Fruit fly (Drosophila melanogaster) whole organism, embryonic: Measurements from ENCODE around the gene FipoQ.

Source experiments
- Abd-B ChIP-seq: fragments of 200-800 bp; sonication (Bioruptor generic); optimal IDR thresholded peaks from 2 replicates; lab custom pipeline; 2018; ENCODE audit warnings: missing biosample characterization, mild to moderate bottlenecking, missing genetic modification characterization, moderate library complexity
- Antp ChIP-seq: fragments of 200-800 bp; sonication (Bioruptor generic); optimal IDR thresholded peaks from 3 replicates; lab custom pipeline; 2016; ENCODE audit warnings: missing biosample characterization, missing genetic modification characterization
- Bteb2 ChIP-seq: fragments of 200-800 bp; sonication (Bioruptor generic); optimal IDR thresholded peaks from 2 replicates; lab custom pipeline; 2016; ENCODE audit warnings: missing biosample characterization, missing genetic modification characterization
- CG10209 ChIP-seq: fragments of 200-800 bp; sonication (Bioruptor generic); optimal IDR thresholded peaks from 3 replicates; lab custom pipeline; 2017; ENCODE audit warnings: missing biosample characterization, mild to moderate bottlenecking, missing genetic modification characterization, missing genetic modification reagents
- CG10366 ChIP-seq: fragments of 200-800 bp; sonication (Bioruptor generic); IDR thresholded peaks from 2 replicates; pipeline ENCODE4 v1.3.6; 2022; ENCODE audit warnings: missing biosample characterization, missing genetic modification characterization
- CG11456 ChIP-seq: fragments of 200-800 bp; sonication (Bioruptor generic); IDR thresholded peaks from 3 replicates; pipeline ENCODE4 v1.3.6; 2022; ENCODE audit warnings: missing biosample characterization, missing genetic modification characterization
- CG11695 ChIP-seq: fragments of 200-800 bp; sonication (Bioruptor generic); IDR thresholded peaks from 3 replicates; pipeline ENCODE4 v1.3.6; 2022; ENCODE audit warnings: missing biosample characterization, missing genetic modification characterization
- CG12071 ChIP-seq: fragments of 200-800 bp; sonication (Bioruptor generic); optimal IDR thresholded peaks from 3 replicates; lab custom pipeline; 2018; ENCODE audit warnings: missing biosample characterization, mild to moderate bottlenecking, missing genetic modification characterization
- CG13775 ChIP-seq: fragments of 200-800 bp; sonication (Bioruptor generic); optimal IDR thresholded peaks from 3 replicates; lab custom pipeline; 2017; ENCODE audit warnings: missing biosample characterization, mild to moderate bottlenecking, missing genetic modification characterization
- CG14965 ChIP-seq: fragments of 200-800 bp; sonication (Bioruptor generic); optimal IDR thresholded peaks from 2 replicates; lab custom pipeline; 2016; ENCODE audit warnings: missing biosample characterization, missing genetic modification characterization, borderline replicate concordance
- CG15269 ChIP-seq: fragments of 200-800 bp; sonication (Bioruptor generic); optimal IDR thresholded peaks from 2 replicates; lab custom pipeline; 2018; ENCODE audit warnings: missing biosample characterization, mild to moderate bottlenecking, missing genetic modification characterization, moderate library complexity
- CG17328 ChIP-seq: fragments of 200-800 bp; sonication (Bioruptor generic); IDR thresholded peaks from 2 replicates; pipeline ENCODE4 v1.3.6; 2022; ENCODE audit warnings: missing biosample characterization, missing genetic modification characterization
- CG17829 ChIP-seq: fragments of 200-800 bp; optimal IDR thresholded peaks from 2 replicates; lab custom pipeline; 2019; ENCODE audit warnings: missing biosample characterization, mild to moderate bottlenecking, missing genetic modification characterization, moderate library complexity
- CG31388 ChIP-seq: fragments of 200-800 bp; sonication (Bioruptor generic); optimal IDR thresholded peaks from 2 replicates; lab custom pipeline; 2016; ENCODE audit warnings: missing biosample characterization, missing genetic modification characterization
- CG3163 ChIP-seq: fragments of 200-800 bp; sonication (Bioruptor generic); optimal IDR thresholded peaks from 3 replicates; lab custom pipeline; 2016; ENCODE audit warnings: missing biosample characterization, missing genetic modification characterization
- CG3281 ChIP-seq: fragments of 200-800 bp; sonication (Bioruptor generic); optimal IDR thresholded peaks from 3 replicates; lab custom pipeline; 2017; ENCODE audit warnings: missing biosample characterization, mild to moderate bottlenecking, missing genetic modification characterization
- CG6654 ChIP-seq: fragments of 200-800 bp; sonication (Bioruptor generic); optimal IDR thresholded peaks from 2 replicates; lab custom pipeline; 2017; ENCODE audit warnings: missing biosample characterization, mild to moderate bottlenecking, missing genetic modification characterization
- CG8290 ChIP-seq, 3 experiments: fragments of 200-800 bp; sonication (Bioruptor generic); optimal IDR thresholded peaks; 2 replicates each; lab custom pipeline; 2016 to 2019; ENCODE audit warnings: missing biosample characterization in 3 of 3, missing genetic modification characterization in 3 of 3, mild to moderate bottlenecking in 2 of 3, moderate library complexity in 1 of 3
- D ChIP-seq, 2 experiments: fragments of 200-800 bp in 1 of 2; fragments of >200 bp in 1 of 2; sonication (Bioruptor generic) in 1 of 2; optimal IDR thresholded peaks; 2 replicates in 1 of 2; 3 replicates in 1 of 2; lab custom pipeline; 2017; ENCODE audit warnings: mild to moderate bottlenecking in 1 of 2, missing biosample characterization in 1 of 2, missing genetic modification characterization in 1 of 2, missing genetic modification reagents in 1 of 2
- Doc2 ChIP-seq: fragments of 200-800 bp; sonication (Bioruptor generic); IDR thresholded peaks from 2 replicates; pipeline ENCODE4 v1.3.6; 2022; ENCODE audit warnings: missing biosample characterization, missing genetic modification characterization
- Doc3 ChIP-seq: fragments of 200-800 bp; sonication (Bioruptor generic); IDR thresholded peaks from 3 replicates; pipeline ENCODE4 v1.3.6; 2022; ENCODE audit warnings: missing biosample characterization, missing genetic modification characterization; ENCODE audit not compliant: partially characterized antibody
- Drgx ChIP-seq: fragments of 200-800 bp; sonication (Bioruptor generic); IDR thresholded peaks from 2 replicates; pipeline ENCODE4 v1.3.6; 2022; ENCODE audit warnings: missing biosample characterization, missing genetic modification characterization
- Gsc ChIP-seq: fragments of 200-800 bp; sonication (Bioruptor generic); IDR thresholded peaks from 2 replicates; pipeline ENCODE4 v1.3.6; 2022; ENCODE audit warnings: missing biosample characterization, missing genetic modification characterization
- H2.0 ChIP-seq: fragments of 200-800 bp; sonication (Bioruptor generic); IDR thresholded peaks from 2 replicates; pipeline ENCODE4 v1.3.6; 2022; ENCODE audit warnings: missing biosample characterization, missing genetic modification characterization
- HmgD ChIP-seq: fragments of 200-800 bp; sonication (Bioruptor generic); optimal IDR thresholded peaks from 3 replicates; lab custom pipeline; 2016; ENCODE audit warnings: missing biosample characterization, missing genetic modification characterization
- Hmr ChIP-seq: fragments of 200-800 bp; sonication (Bioruptor generic); optimal IDR thresholded peaks from 3 replicates; lab custom pipeline; 2017; ENCODE audit warnings: mild to moderate bottlenecking, missing biosample characterization, missing genetic modification reagents, missing genetic modification characterization
- Meics ChIP-seq: fragments of 200-800 bp; sonication (Bioruptor generic); optimal IDR thresholded peaks from 2 replicates; lab custom pipeline; 2017; ENCODE audit warnings: missing biosample characterization, mild to moderate bottlenecking, missing genetic modification characterization
- NK7.1 ChIP-seq: fragments of 200-800 bp; sonication (Bioruptor generic); optimal IDR thresholded peaks from 3 replicates; lab custom pipeline; 2016; ENCODE audit warnings: missing biosample characterization, missing genetic modification characterization
- Six4 ChIP-seq: fragments of 200-800 bp; sonication (Bioruptor generic); optimal IDR thresholded peaks from 2 replicates; lab custom pipeline; 2016; ENCODE audit warnings: missing biosample characterization, missing genetic modification characterization
- Sox100B ChIP-seq: fragments of 200-800 bp; sonication (Bioruptor generic); optimal IDR thresholded peaks from 3 replicates; lab custom pipeline; 2018; ENCODE audit warnings: missing biosample characterization, mild to moderate bottlenecking, missing genetic modification characterization
- Sry-β ChIP-seq: fragments of 200-800 bp; sonication (Bioruptor generic); optimal IDR thresholded peaks from 2 replicates; lab custom pipeline; 2018; ENCODE audit warnings: missing biosample characterization, mild to moderate bottlenecking, missing genetic modification characterization, moderate library complexity
- Tbp ChIP-seq: fragments of >200 bp; optimal IDR thresholded peaks from 2 replicates; lab custom pipeline; 2018; ENCODE audit warnings: missing biosample characterization, missing genetic modification characterization
- crol ChIP-seq: fragments of 200-800 bp; sonication (Bioruptor generic); IDR thresholded peaks from 2 replicates; pipeline ENCODE4 v1.3.6; 2022; ENCODE audit warnings: missing biosample characterization, missing genetic modification characterization
- exex ChIP-seq: fragments of 200-800 bp; sonication (Bioruptor generic); optimal IDR thresholded peaks from 4 replicates; lab custom pipeline; 2018; ENCODE audit warnings: missing biosample characterization, mild to moderate bottlenecking, missing genetic modification characterization, moderate library complexity
- eyg ChIP-seq: fragments of 200-800 bp; sonication (Bioruptor generic); optimal IDR thresholded peaks from 3 replicates; lab custom pipeline; 2016; ENCODE audit warnings: missing biosample characterization, missing genetic modification characterization
- fu2 ChIP-seq: fragments of 200-800 bp; sonication (Bioruptor generic); optimal IDR thresholded peaks from 2 replicates; lab custom pipeline; 2016; ENCODE audit warnings: missing biosample characterization, missing genetic modification characterization
- gcm ChIP-seq: fragments of 200-800 bp; sonication (Bioruptor generic); optimal IDR thresholded peaks from 2 replicates; lab custom pipeline; 2019; ENCODE audit warnings: missing biosample characterization, mild to moderate bottlenecking, missing genetic modification characterization, moderate library complexity
- gsb ChIP-seq: fragments of 200-800 bp; sonication (Bioruptor generic); IDR thresholded peaks from 2 replicates; pipeline ENCODE4 v1.3.6; 2022; ENCODE audit warnings: missing biosample characterization, missing genetic modification characterization
- h ChIP-seq: fragments of >200 bp; optimal IDR thresholded peaks from 2 replicates; lab custom pipeline; 2017
- lmd ChIP-seq: fragments of 200-800 bp; sonication (Bioruptor generic); IDR thresholded peaks from 2 replicates; pipeline ENCODE4 v1.3.6; 2022; ENCODE audit warnings: missing biosample characterization, missing genetic modification characterization
- lola ChIP-seq, 3 experiments: fragments of >200 bp in 2 of 3; fragments of 200-800 bp in 1 of 3; sonication (Bioruptor generic) in 1 of 3; optimal IDR thresholded peaks; 2 replicates each; lab custom pipeline; 2017 to 2019; ENCODE audit warnings: missing biosample characterization in 3 of 3, missing genetic modification characterization in 3 of 3, mild to moderate bottlenecking in 1 of 3, moderate library complexity in 1 of 3
- maf-S ChIP-seq: fragments of 200-800 bp; sonication (Bioruptor generic); optimal IDR thresholded peaks from 2 replicates; lab custom pipeline; 2016; ENCODE audit warnings: missing biosample characterization, missing genetic modification characterization
- mam ChIP-seq: fragments of 200-800 bp; sonication (Bioruptor generic); optimal IDR thresholded peaks from 3 replicates; lab custom pipeline; 2016; ENCODE audit warnings: missing biosample characterization, missing genetic modification characterization
- otp ChIP-seq: fragments of 200-800 bp; sonication (Bioruptor generic); IDR thresholded peaks from 3 replicates; pipeline ENCODE4, ENCODE4 v1.3.6; 2022; ENCODE audit warnings: missing biosample characterization, missing genetic modification characterization
- repo ChIP-seq: fragments of 200-800 bp; sonication (Bioruptor generic); optimal IDR thresholded peaks from 2 replicates; lab custom pipeline; 2016; ENCODE audit warnings: missing biosample characterization, missing genetic modification characterization
- row ChIP-seq: fragments of 200-800 bp; sonication (Bioruptor generic); IDR thresholded peaks from 3 replicates; pipeline ENCODE4 v1.3.6; 2022; ENCODE audit warnings: missing biosample characterization, missing genetic modification characterization
- slou ChIP-seq: fragments of 200-800 bp; sonication (Bioruptor generic); optimal IDR thresholded peaks from 3 replicates; lab custom pipeline; 2016; ENCODE audit warnings: missing biosample characterization, missing genetic modification characterization
- tin ChIP-seq: fragments of 200-800 bp; sonication (Bioruptor generic); optimal IDR thresholded peaks from 3 replicates; lab custom pipeline; 2016; ENCODE audit warnings: missing biosample characterization, missing genetic modification characterization
- tx ChIP-seq: fragments of 200-800 bp; sonication (Bioruptor generic); optimal IDR thresholded peaks from 2 replicates; lab custom pipeline; 2016; ENCODE audit warnings: missing biosample characterization, missing genetic modification characterization
- unc-4 ChIP-seq: fragments of 200-800 bp; sonication (Bioruptor generic); IDR thresholded peaks from 2 replicates; pipeline ENCODE4 v1.3.6; 2022; ENCODE audit warnings: missing biosample characterization, missing genetic modification characterization; ENCODE audit not compliant: partially characterized antibody
- yki ChIP-seq: fragments of >200 bp; optimal IDR thresholded peaks from 3 replicates; lab custom pipeline; 2018

The FipoQ gene

DNA sequence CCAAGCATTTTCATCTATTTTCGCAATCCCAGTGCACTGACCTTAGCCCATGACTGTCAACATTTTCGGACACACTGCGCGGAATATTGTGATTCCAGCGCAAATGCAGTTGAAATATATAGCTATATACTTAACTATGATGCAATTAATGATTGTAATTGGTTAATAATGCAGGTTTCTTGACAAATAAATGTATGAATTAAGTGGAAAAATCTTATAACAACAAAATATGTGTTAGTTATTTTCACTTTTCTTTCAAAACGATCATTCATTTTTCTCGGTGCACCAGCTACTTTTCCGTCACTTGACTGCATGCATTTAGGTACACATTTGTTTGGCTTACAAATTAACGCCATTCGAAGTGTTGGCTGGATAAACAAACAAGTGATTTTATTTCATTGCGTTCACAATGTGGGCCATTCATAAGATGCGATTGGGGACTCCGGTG is 35.9 kb upstream of the FipoQ start (continued):
- TF ChIP-seq D (optimal IDR thresholded peaks at IDR 0.05; lab: Kevin White, UChicago) (no peak), D (GFP tag; optimal IDR thresholded peaks at IDR 0.05; lab: Kevin White, UChicago) (peak; percentile 52), gsb (GFP tag; lab: Robert Waterston, UW) (no peak), tx (GFP tag; lab: Kevin White, UChicago) (peak; percentile 49), yki (lab: Kevin White, UChicago) (no peak), Six4 (GFP tag; lab: Kevin White, UChicago) (peak; percentile 0), CG13775 (GFP tag; lab: Kevin White, UChicago) (peak; percentile 47), CG10366 (GFP tag; lab: Robert Waterston, UW) (no peak), maf-S (GFP tag; lab: Kevin White, UChicago) (peak; percentile 19), CG17829 (tag; lab: Kevin White, UChicago) (peak; percentile 61), eyg (GFP tag; lab: Kevin White, UChicago) (peak; percentile 35), exex (no peak), CG3281 (no peak), CG6654 (no peak), CG31388 (GFP tag; lab: Kevin White, UChicago) (no peak), row (GFP tag; lab: Robert Waterston, UW) (peak; percentile 62), crol (GFP tag; lab: Robert Waterston, UW) (no peak), Sox100B (GFP tag; lab: Kevin White, UChicago) (peak; percentile 70), CG3163 (GFP tag; lab: Kevin White, UChicago) (peak; percentile 1), h (lab: Kevin White, UChicago) (no peak), repo (GFP tag; lab: Kevin White, UChicago) (peak; percentile 27), Gsc (GFP tag; lab: Robert Waterston, UW) (no peak), Hmr (GFP tag; lab: Kevin White, UChicago) (peak; percentile 33), NK7.1 (GFP tag; lab: Kevin White, UChicago) (no peak), mam (GFP tag; lab: Kevin White, UChicago) (peak; percentile 31), Antp (GFP tag; lab: Kevin White, UChicago) (no peak), Sry-β (GFP tag; lab: Kevin White, UChicago) (no peak), fu2 (GFP tag; lab: Kevin White, UChicago) (no peak), H2.0 (GFP tag; lab: Robert Waterston, UW) (0 out of 2 replicates have a peak, but pooled peaks have one; percentile 39), Tbp (GFP tag; lab: Kevin White, UChicago) (no peak), tin (GFP tag; lab: Kevin White, UChicago) (peak; percentile 33), otp (GFP tag; lab: Robert Waterston, UW) (0 out of 3 replicates have a peak, but pooled peaks have one; percentile 35), CG15269 (peak; percentile 26), Meics (GFP tag; lab: Kevin White, UChicago) (no peak), Drgx (GFP tag; lab: Robert Waterston, UW) (0 out of 2 replicates have a peak, but pooled peaks have one; percentile 35), unc-4 (GFP tag; lab: Robert Waterston, UW) (no peak), CG11456 (GFP tag; lab: Robert Waterston, UW) (no peak), Abd-B (GFP tag; lab: Kevin White, UChicago) (peak; percentile 10), HmgD (GFP tag; lab: Kevin White, UChicago) (no peak), CG8290 (GFP tag; optimal IDR thresholded peaks at IDR 0.05; lab: Kevin White, UChicago) (no peak), CG8290 (tag; optimal IDR thresholded peaks at IDR 0.05; lab: Kevin White, UChicago) (no peak), slou (GFP tag; lab: Kevin White, UChicago) (no peak), lmd (no peak; the same call in 1 of the 2 replicates), CG14965 (GFP tag; lab: Kevin White, UChicago) (no peak), CG17328 (GFP tag; lab: Robert Waterston, UW) (0 out of 2 replicates have a peak, but pooled peaks have one; percentile 4), CG10209 (peak; percentile 14), CG11695 (GFP tag; lab: Robert Waterston, UW) (no peak; the same call in 2 of the 3 replicates), CG12071 (peak; percentile 26), lola (GFP tag; optimal IDR thresholded peaks at IDR 0.05; lab: Kevin White, UChicago) (peak in 1 of 3 experiments; percentile 71), gcm (GFP tag; lab: Kevin White, UChicago) (peak; percentile 28), Doc2 (no peak), Bteb2 (no peak), Doc3 (GFP tag; lab: Robert Waterston, UW) (no peak)
